Fruit fly (Drosophila melanogaster): ENCODE measurements around the gene ND-49.

DNA sequence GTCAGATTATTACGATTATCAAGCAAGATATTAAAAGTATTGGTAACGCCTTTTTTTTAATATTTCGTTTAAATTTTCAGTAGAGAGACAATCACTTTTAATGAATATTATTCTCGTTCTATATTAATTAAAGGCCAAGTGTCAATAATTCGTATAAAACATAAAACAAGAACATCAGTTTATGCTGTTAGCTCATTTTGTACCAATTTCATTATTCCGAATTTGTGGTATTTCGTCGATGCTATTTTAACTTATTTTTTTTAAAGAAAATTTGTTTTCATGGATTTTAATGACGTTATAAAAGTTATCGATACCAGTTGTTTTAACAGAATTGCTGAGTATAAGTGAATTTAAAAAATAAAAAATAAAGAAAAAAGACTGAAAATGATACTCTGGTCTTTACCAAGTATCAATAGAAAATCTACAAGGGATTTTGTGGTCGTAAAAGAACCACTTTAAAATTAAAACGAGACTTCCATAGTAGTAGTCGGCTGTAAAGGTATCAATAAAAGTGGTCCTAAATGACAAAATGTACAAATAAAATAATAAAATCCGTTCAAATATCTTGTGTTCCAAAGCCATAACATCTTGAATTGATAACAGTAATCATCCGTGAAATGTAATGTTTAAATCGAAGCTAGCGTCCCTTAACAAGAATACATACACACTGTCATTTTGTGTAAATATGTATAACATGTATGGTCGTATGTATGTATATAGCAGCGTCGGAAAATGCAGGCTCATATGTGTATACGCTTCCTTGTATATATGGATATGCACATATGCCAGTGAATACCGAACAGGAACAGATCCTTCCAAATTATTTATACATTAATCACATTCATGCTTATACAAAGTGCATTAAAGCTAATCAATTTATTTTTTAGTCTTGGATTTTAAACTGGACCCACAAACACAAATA, 39.3 kb upstream of the ND-49 start, which contains the start of gene Eph:
- TF ChIP-seq sv (GFP tag; optimal IDR thresholded peaks at IDR 0.05), result no peak
- no peak for TF ChIP-seq usp (GFP tag; optimal IDR thresholded peaks at IDR 0.05)
- TF ChIP-seq pan (optimal IDR thresholded peaks at IDR 0.05), result no peak
- no peak for TF ChIP-seq OdsH (GFP tag; optimal IDR thresholded peaks at IDR 0.05)
- no peak for TF ChIP-seq Myc (optimal IDR thresholded peaks at IDR 0.05)
- TF ChIP-seq Dfd (GFP tag; optimal IDR thresholded peaks at IDR 0.05), result no peak
- no peak for TF ChIP-seq lola (GFP tag; optimal IDR thresholded peaks at IDR 0.05)
- no peak for TF ChIP-seq Vsx2 (GFP tag; optimal IDR thresholded peaks at IDR 0.05; ENCODE audit: partially characterized antibody)
- TF ChIP-seq ey (GFP tag; optimal IDR thresholded peaks at IDR 0.05), result no peak
